Worm (Caenorhabditis elegans) whole organism, L1 larva: ENCODE measurements around the gene R11H6.5.

ENCODE experiments used
- C04F5.9 ChIP-seq: sonication (generic microtip); optimal IDR thresholded peaks from 2 replicates; lab custom pipeline; 2016; ENCODE audit warnings: missing genetic modification characterization, missing compliant biosample characterization
- efl-1 ChIP-seq, 4 experiments: fragments of 150-350 bp; optimal IDR thresholded peaks in 3 of 4; peaks in 1 of 4; 1 replicate in 1 of 4; 2 replicates in 3 of 4; lab custom pipeline; 2014; ENCODE audit warnings: missing biosample characterization in 2 of 4, missing genetic modification characterization in 2 of 4, missing genetic modification reagents in 2 of 4
- fkh-10 ChIP-seq: sonication (generic microtip); optimal IDR thresholded peaks from 2 replicates; lab custom pipeline; 2017; ENCODE audit warnings: missing biosample characterization, missing genetic modification reagents, missing genetic modification characterization
- lin-15B ChIP-seq: fragments of 150-350 bp; sonication (generic microtip); optimal IDR thresholded peaks from 3 replicates; lab custom pipeline; 2014; ENCODE audit warnings: missing biosample characterization, missing genetic modification characterization
- lin-35 ChIP-seq, 2 experiments: fragments of 150-350 bp; optimal IDR thresholded peaks; 2 replicates each; lab custom pipeline; 2014; ENCODE audit warnings: missing biosample characterization in 2 of 2, missing genetic modification characterization in 2 of 2, missing genetic modification reagents in 2 of 2
- mep-1 ChIP-seq: fragments of 150-350 bp; optimal IDR thresholded peaks from 2 replicates; lab custom pipeline; 2014; ENCODE audit warnings: missing biosample characterization, missing genetic modification characterization
- pag-3 ChIP-seq: sonication (generic microtip); optimal IDR thresholded peaks from 2 replicates; lab custom pipeline; 2017; ENCODE audit warnings: missing genetic modification characterization, mild to moderate bottlenecking, missing compliant biosample characterization, antibody characterized with exemption, borderline replicate concordance; ENCODE audit not compliant: insufficient read depth
- pqm-1 ChIP-seq: sonication (generic microtip); optimal IDR thresholded peaks from 3 replicates; lab custom pipeline; 2017; ENCODE audit warnings: missing biosample characterization, missing genetic modification characterization
- skn-1 ChIP-seq: fragments of 150-350 bp; optimal IDR thresholded peaks from 2 replicates; lab custom pipeline; 2014; ENCODE audit warnings: missing biosample characterization, missing genetic modification characterization
- unc-130 ChIP-seq: fragments of 150-350 bp; optimal IDR thresholded peaks from 2 replicates; lab custom pipeline; 2017; ENCODE audit warnings: missing biosample characterization, missing genetic modification characterization, inconsistent platforms
- unc-62 ChIP-seq: fragments of 150-350 bp; optimal IDR thresholded peaks from 2 replicates; lab custom pipeline; 2014; ENCODE audit warnings: missing biosample characterization, missing genetic modification reagents, missing genetic modification characterization
- xbp-1 ChIP-seq: sonication (generic microtip); optimal IDR thresholded peaks from 2 replicates; lab custom pipeline; 2016; ENCODE audit warnings: missing genetic modification characterization, missing compliant biosample characterization

- no peak for TF ChIP-seq unc-62 (GFP tag; lab: Kevin White, UChicago)
- TF ChIP-seq mep-1 (tag; lab: Kevin White, UChicago): no peak
- no peak for TF ChIP-seq pqm-1 (tag; lab: Kevin White, UChicago)
- no peak for TF ChIP-seq efl-1 (optimal IDR thresholded peaks at IDR 0.05; lab: Kevin White, UChicago)
- TF ChIP-seq efl-1 (GFP tag; optimal IDR thresholded peaks at IDR 0.05 in 1 of 2; lab: Kevin White, UChicago): no peak
- TF ChIP-seq xbp-1: no peak
- TF ChIP-seq lin-35 (GFP tag; optimal IDR thresholded peaks at IDR 0.05; lab: Kevin White, UChicago): no peak
- TF ChIP-seq lin-15B (tag; lab: Kevin White, UChicago): no peak
- TF ChIP-seq C04F5.9 (tag; lab: Kevin White, UChicago): no peak
- no peak for TF ChIP-seq unc-130
- TF ChIP-seq skn-1 (tag; lab: Kevin White, UChicago): no peak
- no peak for TF ChIP-seq fkh-10 (GFP tag; lab: Kevin White, UChicago)
- TF ChIP-seq pag-3 (tag; lab: Kevin White, UChicago): no peak
Observed at ce11 chrV:14562589-14562988, 49.4 kb downstream of the R11H6.5 start, which contains the start of gene C53A5.11.
